Fruit fly (Drosophila melanogaster) whole organism, embryonic: ENCODE data around the gene shv.

Experiments used
- CG10274 ChIP-seq: fragments of 200-800 bp; sonication (Bioruptor generic); optimal IDR thresholded peaks from 3 replicates; lab custom pipeline; 2017; ENCODE audit warnings: missing biosample characterization, mild to moderate bottlenecking, missing genetic modification characterization
- CG10431 ChIP-seq: fragments of 200-800 bp; sonication (Bioruptor generic); optimal IDR thresholded peaks from 3 replicates; lab custom pipeline; 2018; ENCODE audit warnings: missing biosample characterization, mild to moderate bottlenecking, missing genetic modification characterization
- CG10543 ChIP-seq: fragments of 200-800 bp; sonication (Bioruptor generic); optimal IDR thresholded peaks from 3 replicates; lab custom pipeline; 2017; ENCODE audit warnings: missing biosample characterization, mild to moderate bottlenecking, missing genetic modification characterization, moderate library complexity
- CG10565 ChIP-seq: fragments of 200-800 bp; sonication (Bioruptor generic); optimal IDR thresholded peaks from 3 replicates; lab custom pipeline; 2016; ENCODE audit warnings: missing biosample characterization, mild to moderate bottlenecking, missing genetic modification characterization
- CG12219 ChIP-seq: fragments of 200-800 bp; sonication (Bioruptor generic); optimal IDR thresholded peaks from 3 replicates; lab custom pipeline; 2018; ENCODE audit warnings: missing biosample characterization, mild to moderate bottlenecking, missing genetic modification characterization
- CG12391 ChIP-seq: fragments of 200-800 bp; sonication (Bioruptor generic); optimal IDR thresholded peaks from 3 replicates; lab custom pipeline; 2018; ENCODE audit warnings: missing biosample characterization, mild to moderate bottlenecking, missing genetic modification characterization, moderate library complexity
- CG13296 ChIP-seq: fragments of 200-800 bp; sonication (Bioruptor generic); optimal IDR thresholded peaks from 3 replicates; lab custom pipeline; 2018; ENCODE audit warnings: missing biosample characterization, mild to moderate bottlenecking, missing genetic modification characterization
- CG13424 ChIP-seq: fragments of 200-800 bp; sonication (Bioruptor generic); optimal IDR thresholded peaks from 2 replicates; lab custom pipeline; 2019; ENCODE audit warnings: missing biosample characterization, mild to moderate bottlenecking, missing genetic modification characterization, moderate library complexity
- CG13775 ChIP-seq: fragments of 200-800 bp; sonication (Bioruptor generic); optimal IDR thresholded peaks from 3 replicates; lab custom pipeline; 2017; ENCODE audit warnings: missing biosample characterization, mild to moderate bottlenecking, missing genetic modification characterization
- CG15514 ChIP-seq: fragments of 200-800 bp; sonication (Bioruptor generic); optimal IDR thresholded peaks from 3 replicates; lab custom pipeline; 2017; ENCODE audit warnings: missing biosample characterization, missing genetic modification characterization, mild to moderate bottlenecking, moderate library complexity, missing genetic modification reagents
- CG18011 ChIP-seq: fragments of 200-800 bp; sonication (Bioruptor generic); optimal IDR thresholded peaks from 2 replicates; lab custom pipeline; 2017; ENCODE audit warnings: missing biosample characterization, missing genetic modification characterization, mild to moderate bottlenecking, moderate library complexity, missing genotype
- CG18599 ChIP-seq: fragments of 200-800 bp; sonication (Bioruptor generic); optimal IDR thresholded peaks from 3 replicates; lab custom pipeline; 2017; ENCODE audit warnings: missing biosample characterization, missing genetic modification characterization, mild to moderate bottlenecking, moderate library complexity, missing genetic modification reagents
- CG2120 ChIP-seq: fragments of 200-800 bp; sonication (Bioruptor generic); optimal IDR thresholded peaks from 3 replicates; lab custom pipeline; 2016; ENCODE audit warnings: missing biosample characterization, missing genetic modification characterization
- CG2712 ChIP-seq: fragments of 200-800 bp; optimal IDR thresholded peaks from 3 replicates; lab custom pipeline; 2019; ENCODE audit warnings: missing biosample characterization, mild to moderate bottlenecking, missing genetic modification characterization, moderate library complexity
- CG31224 ChIP-seq: fragments of 200-800 bp; sonication (Bioruptor generic); IDR thresholded peaks from 2 replicates; pipeline ENCODE4 v1.3.6; 2022; ENCODE audit warnings: missing biosample characterization, missing genetic modification characterization
- CG5245 ChIP-seq: fragments of 200-800 bp; sonication (Bioruptor generic); optimal IDR thresholded peaks from 3 replicates; lab custom pipeline; 2016; ENCODE audit warnings: missing biosample characterization, missing genetic modification characterization
- CG6175 ChIP-seq: fragments of 200-800 bp; sonication (Bioruptor generic); IDR thresholded peaks from 3 replicates; pipeline ENCODE4 v1.3.6; 2022; ENCODE audit warnings: missing biosample characterization, missing genetic modification characterization
- CG7786 ChIP-seq: fragments of 200-800 bp; sonication (Bioruptor generic); optimal IDR thresholded peaks from 2 replicates; lab custom pipeline; 2016; ENCODE audit warnings: missing biosample characterization, missing genetic modification characterization
- Dfd ChIP-seq, 2 experiments: fragments of >200 bp; optimal IDR thresholded peaks; 2 replicates each; lab custom pipeline; 2017; ENCODE audit warnings: missing biosample characterization in 2 of 2, missing genetic modification characterization in 2 of 2
- Dip2 ChIP-seq: fragments of 200-800 bp; sonication (Bioruptor generic); IDR thresholded peaks from 2 replicates; pipeline ENCODE4 v1.3.6; 2022; ENCODE audit warnings: missing biosample characterization, missing genetic modification characterization
- Dip3 ChIP-seq: fragments of 200-800 bp; sonication (Bioruptor generic); optimal IDR thresholded peaks from 3 replicates; lab custom pipeline; 2016; ENCODE audit warnings: missing biosample characterization, missing genetic modification characterization
- Fer3 ChIP-seq: fragments of 200-800 bp; sonication (Bioruptor generic); optimal IDR thresholded peaks from 2 replicates; lab custom pipeline; 2018; ENCODE audit warnings: missing biosample characterization, mild to moderate bottlenecking, missing genetic modification characterization, moderate library complexity
- Hmr ChIP-seq: fragments of 200-800 bp; sonication (Bioruptor generic); optimal IDR thresholded peaks from 3 replicates; lab custom pipeline; 2017; ENCODE audit warnings: mild to moderate bottlenecking, missing biosample characterization, missing genetic modification reagents, missing genetic modification characterization
- Lpt ChIP-seq: fragments of >200 bp; optimal IDR thresholded peaks from 2 replicates; lab custom pipeline; 2018; ENCODE audit warnings: missing biosample characterization, missing genetic modification characterization
- Meics ChIP-seq: fragments of 200-800 bp; sonication (Bioruptor generic); optimal IDR thresholded peaks from 2 replicates; lab custom pipeline; 2017; ENCODE audit warnings: missing biosample characterization, mild to moderate bottlenecking, missing genetic modification characterization
- Oaz ChIP-seq: fragments of 200-800 bp; sonication (Bioruptor generic); IDR thresholded peaks from 2 replicates; pipeline ENCODE4 v1.3.6; 2022; ENCODE audit warnings: missing biosample characterization, missing genetic modification characterization
- Sox100B ChIP-seq: fragments of 200-800 bp; sonication (Bioruptor generic); optimal IDR thresholded peaks from 3 replicates; lab custom pipeline; 2018; ENCODE audit warnings: missing biosample characterization, mild to moderate bottlenecking, missing genetic modification characterization
- Xrp1 ChIP-seq: fragments of 200-800 bp; sonication (Bioruptor generic); IDR thresholded peaks from 2 replicates; pipeline ENCODE4 v1.3.6; 2022; ENCODE audit warnings: missing biosample characterization, missing genetic modification characterization
- bab2 ChIP-seq: fragments of 200-800 bp; sonication (Bioruptor generic); optimal IDR thresholded peaks from 2 replicates; lab custom pipeline; 2016; ENCODE audit warnings: missing biosample characterization, missing genetic modification characterization
- cwo ChIP-seq: fragments of 200-800 bp; sonication (Bioruptor generic); optimal IDR thresholded peaks from 3 replicates; lab custom pipeline; 2017; ENCODE audit warnings: missing biosample characterization, missing genetic modification characterization, mild to moderate bottlenecking, moderate library complexity, missing genetic modification reagents
- ewg ChIP-seq: fragments of 200-800 bp; sonication (Bioruptor generic); optimal IDR thresholded peaks from 3 replicates; lab custom pipeline; 2017; ENCODE audit warnings: mild to moderate bottlenecking, missing biosample characterization, missing genetic modification reagents, missing genetic modification characterization
- exex ChIP-seq: fragments of 200-800 bp; sonication (Bioruptor generic); optimal IDR thresholded peaks from 4 replicates; lab custom pipeline; 2018; ENCODE audit warnings: missing biosample characterization, mild to moderate bottlenecking, missing genetic modification characterization, moderate library complexity
- grau ChIP-seq: fragments of 200-800 bp; optimal IDR thresholded peaks from 3 replicates; lab custom pipeline; 2019; ENCODE audit warnings: missing biosample characterization, mild to moderate bottlenecking, missing genetic modification characterization, moderate library complexity
- gt ChIP-seq: fragments of 200-800 bp; sonication (Bioruptor generic); IDR thresholded peaks from 2 replicates; pipeline ENCODE4 v1.3.6; 2022; ENCODE audit warnings: missing biosample characterization, missing genetic modification characterization
- hth ChIP-seq: fragments of >200 bp; optimal IDR thresholded peaks from 2 replicates; lab custom pipeline; 2017; ENCODE audit warnings: inconsistent platforms
- jumu ChIP-seq: fragments of 200-800 bp; sonication (Bioruptor generic); optimal IDR thresholded peaks from 3 replicates; lab custom pipeline; 2016; ENCODE audit warnings: missing biosample characterization, missing genetic modification characterization
- lilli ChIP-seq: fragments of 200-800 bp; sonication (Bioruptor generic); optimal IDR thresholded peaks from 3 replicates; lab custom pipeline; 2016; ENCODE audit warnings: missing biosample characterization, missing genetic modification characterization
- lmd ChIP-seq: fragments of 200-800 bp; sonication (Bioruptor generic); IDR thresholded peaks from 2 replicates; pipeline ENCODE4 v1.3.6; 2022; ENCODE audit warnings: missing biosample characterization, missing genetic modification characterization
- nom ChIP-seq: fragments of 200-800 bp; sonication (Bioruptor generic); optimal IDR thresholded peaks from 2 replicates; lab custom pipeline; 2017; ENCODE audit warnings: missing biosample characterization, missing genetic modification characterization, mild to moderate bottlenecking, moderate library complexity, missing genetic modification reagents
- phol ChIP-seq: fragments of 200-800 bp; sonication (Bioruptor generic); optimal IDR thresholded peaks from 3 replicates; lab custom pipeline; 2018; ENCODE audit warnings: missing biosample characterization, mild to moderate bottlenecking, missing genetic modification characterization, moderate library complexity
- ro ChIP-seq: fragments of 200-800 bp; sonication (Bioruptor generic); IDR thresholded peaks from 2 replicates; pipeline ENCODE4 v1.3.6; 2022; ENCODE audit warnings: missing biosample characterization, missing genetic modification characterization
- row ChIP-seq: fragments of 200-800 bp; sonication (Bioruptor generic); IDR thresholded peaks from 3 replicates; pipeline ENCODE4 v1.3.6; 2022; ENCODE audit warnings: missing biosample characterization, missing genetic modification characterization
- slbo ChIP-seq: fragments of 200-800 bp; sonication (Bioruptor generic); IDR thresholded peaks from 2 replicates; pipeline ENCODE4 v1.3.6; 2022; ENCODE audit warnings: missing biosample characterization, missing genetic modification characterization
- stc ChIP-seq: fragments of 200-800 bp; sonication (Bioruptor generic); IDR thresholded peaks from 2 replicates; pipeline ENCODE4 v1.3.6; 2022; ENCODE audit warnings: missing biosample characterization, missing genetic modification characterization
- sug ChIP-seq: fragments of 200-800 bp; optimal IDR thresholded peaks from 2 replicates; lab custom pipeline; 2019; ENCODE audit warnings: missing biosample characterization, mild to moderate bottlenecking, missing genetic modification characterization, moderate library complexity
- tup ChIP-seq: fragments of 200-800 bp; sonication (Bioruptor generic); optimal IDR thresholded peaks from 2 replicates; lab custom pipeline; 2016; ENCODE audit warnings: missing biosample characterization, mild to moderate bottlenecking, missing genetic modification characterization, moderate library complexity

The shv gene

dm6 chr2L:403627-404575 is 49.0 kb upstream of the shv start, which contains the start of gene Polr1B (continued):
- peak; percentile 91 for TF ChIP-seq cwo (GFP tag; lab: Kevin White, UChicago)

- TF ChIP-seq exex (tag; lab: Kevin White, UChicago) (peak; percentile 22), hth (lab: Kevin White, UChicago) (no peak), Dfd (GFP tag; optimal IDR thresholded peaks at IDR 0.05; lab: Kevin White, UChicago) (no peak), ro (GFP tag; lab: Robert Waterston, UW) (no peak), CG13424 (tag; lab: Kevin White, UChicago) (peak; percentile 41), sug (peak; percentile 28), nom (GFP tag; lab: Kevin White, UChicago) (no peak), tup (GFP tag; lab: Kevin White, UChicago) (peak; percentile 11), CG2712 (tag; lab: Kevin White, UChicago) (peak; percentile 13), gt (GFP tag; lab: Robert Waterston, UW) (no peak), CG13775 (GFP tag; lab: Kevin White, UChicago) (peak; percentile 17), CG5245 (no peak), Lpt (GFP tag; lab: Kevin White, UChicago) (no peak), Dip3 (GFP tag; lab: Kevin White, UChicago) (no peak), CG7786 (GFP tag; lab: Kevin White, UChicago) (no peak), Oaz (GFP tag; lab: Robert Waterston, UW) (no peak), CG18011 (GFP tag; lab: Kevin White, UChicago) (no peak), CG31224 (GFP tag; lab: Robert Waterston, UW) (no peak), cwo (GFP tag; lab: Kevin White, UChicago) (peak; percentile 66), slbo (GFP tag; lab: Robert Waterston, UW) (peak; percentile 8; the same call in 1 of the 2 replicates), CG18599 (peak; percentile 78), grau (tag; lab: Kevin White, UChicago) (peak; percentile 92), CG10565 (GFP tag; lab: Kevin White, UChicago) (no peak), lmd (peak; percentile 38; the same call in 1 of the 2 replicates), phol (tag; lab: Kevin White, UChicago) (peak; percentile 30), stc (no peak), CG12391 (tag; lab: Kevin White, UChicago) (peak; percentile 21), row (GFP tag; lab: Robert Waterston, UW) (peak; percentile 66), Meics (GFP tag; lab: Kevin White, UChicago) (peak; percentile 27), CG13296 (GFP tag; lab: Kevin White, UChicago) (peak; percentile 54), lilli (peak; percentile 30), CG2120 (GFP tag; lab: Kevin White, UChicago) (peak; percentile 20), bab2 (GFP tag; lab: Kevin White, UChicago) (no peak), Hmr (GFP tag; lab: Kevin White, UChicago) (no peak), ewg (GFP tag; lab: Kevin White, UChicago) (no peak), CG15514 (GFP tag; lab: Kevin White, UChicago) (peak; percentile 7), Fer3 (tag; lab: Kevin White, UChicago) (peak; percentile 38), Xrp1 (GFP tag; lab: Robert Waterston, UW) (peak; percentile 10; the same call in 1 of the 2 replicates), Sox100B (no peak), jumu (GFP tag; lab: Kevin White, UChicago) (no peak), CG12219 (GFP tag; lab: Kevin White, UChicago) (no peak), Dip2 (no peak), CG10431 (GFP tag; lab: Kevin White, UChicago) (no peak), CG6175 (GFP tag; lab: Robert Waterston, UW) (no peak), CG10274 (GFP tag; lab: Kevin White, UChicago) (peak; percentile 8), CG10543 (GFP tag; lab: Kevin White, UChicago) (peak; percentile 54)
Observed at dm6 chr2L:412931-413330, 40.0 kb upstream of the shv start.
